Fruit fly (Drosophila melanogaster) S2 (cell line): ENCODE data around the gene CG33552.

Experiments used
- CG8478 ChIP-seq: fragments of >200 bp; optimal IDR thresholded peaks from 2 replicates; lab custom pipeline; 2018
- CTCF ChIP-seq, 2 experiments: fragments of >200 bp; optimal IDR thresholded peaks; 2 replicates each; lab custom pipeline; 2018

DNA sequence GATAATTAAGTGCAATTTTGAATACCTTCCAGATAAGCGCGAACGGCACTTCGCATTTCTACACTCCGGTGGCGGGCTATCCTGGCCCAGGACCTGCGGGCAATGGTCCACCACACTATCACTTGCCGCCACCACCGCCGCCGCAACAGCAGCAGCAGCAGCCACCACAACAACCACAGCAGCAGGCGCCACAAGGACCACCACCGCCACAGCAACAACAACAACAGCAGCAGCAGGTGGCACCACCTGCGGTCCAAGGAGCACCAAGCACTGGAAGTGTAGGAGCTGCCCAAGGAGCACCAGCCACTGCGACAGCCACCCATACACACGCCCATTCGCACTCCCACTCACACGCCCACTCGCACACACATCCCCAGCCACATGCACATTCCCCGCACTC is 24.8 kb upstream of the CG33552 start:
- no peak for TF ChIP-seq CTCF (optimal IDR thresholded peaks at IDR 0.05; lab: Kevin White, UChicago)
- TF ChIP-seq CG8478, result no peak
